Fruit fly (Drosophila melanogaster) whole organism, prepupa: ENCODE results near the gene C1GalTA.

Source experiments
- Blimp-1 ChIP-seq: fragments of 200-800 bp; sonication (Bioruptor generic); optimal IDR thresholded peaks from 3 replicates; lab custom pipeline; 2017; ENCODE audit warnings: missing biosample characterization, missing genetic modification characterization, mild to moderate bottlenecking, moderate library complexity, missing genetic modification reagents
- CG10669 ChIP-seq: fragments of 200-800 bp; sonication (Bioruptor generic); optimal IDR thresholded peaks from 3 replicates; lab custom pipeline; 2018; ENCODE audit warnings: missing biosample characterization, mild to moderate bottlenecking, missing genetic modification characterization, moderate library complexity
- CG11762 ChIP-seq: fragments of 200-800 bp; sonication (Bioruptor generic); optimal IDR thresholded peaks from 3 replicates; lab custom pipeline; 2016; ENCODE audit warnings: missing biosample characterization, missing genetic modification characterization; ENCODE audit not compliant: insufficient read depth
- CG3032 ChIP-seq: fragments of 200-800 bp; optimal IDR thresholded peaks from 2 replicates; lab custom pipeline; 2019; ENCODE audit warnings: missing biosample characterization, mild to moderate bottlenecking, missing genetic modification characterization, moderate library complexity
- CG6163 ChIP-seq: fragments of 200-800 bp; sonication (Bioruptor generic); IDR thresholded peaks from 3 replicates; pipeline ENCODE4 v1.3.6; 2022; ENCODE audit warnings: missing biosample characterization, missing genetic modification characterization
- CG8319 ChIP-seq: fragments of 200-800 bp; sonication (Bioruptor generic); optimal IDR thresholded peaks from 3 replicates; lab custom pipeline; 2016; ENCODE audit warnings: missing biosample characterization, missing genetic modification characterization
- CG8632 ChIP-seq: fragments of 200-800 bp; sonication (Bioruptor generic); optimal IDR thresholded peaks from 3 replicates; lab custom pipeline; 2016; ENCODE audit warnings: missing biosample characterization, missing genetic modification characterization
- Eip78C ChIP-seq: fragments of 200-800 bp; sonication (Bioruptor generic); peaks from one replicate; lab custom pipeline; 2016; ENCODE audit warnings: missing biosample characterization, missing genetic modification characterization
- Eip93F ChIP-seq: fragments of 200-800 bp; sonication (Bioruptor generic); optimal IDR thresholded peaks from 2 replicates; lab custom pipeline; 2016; ENCODE audit warnings: missing biosample characterization, mild to moderate bottlenecking, missing genetic modification characterization
- Gug ChIP-seq: fragments of 200-800 bp; sonication (Bioruptor generic); IDR thresholded peaks from 2 replicates; pipeline ENCODE4 v1.3.6; 2022; ENCODE audit warnings: missing biosample characterization, missing genetic modification characterization
- Hr39 ChIP-seq: fragments of 200-800 bp; sonication (Bioruptor generic); optimal IDR thresholded peaks from 2 replicates; lab custom pipeline; 2016; ENCODE audit warnings: missing biosample characterization, missing genetic modification characterization
- Hr4 ChIP-seq: fragments of 200-800 bp; sonication (Bioruptor generic); optimal IDR thresholded peaks from 3 replicates; lab custom pipeline; 2016; ENCODE audit warnings: missing biosample characterization, missing genetic modification characterization
- Smox ChIP-seq: fragments of 200-800 bp; sonication (Bioruptor generic); optimal IDR thresholded peaks from 3 replicates; lab custom pipeline; 2016; ENCODE audit warnings: missing biosample characterization, missing genetic modification characterization
- cyc ChIP-seq: fragments of 200-800 bp; sonication (Bioruptor generic); optimal IDR thresholded peaks from 3 replicates; lab custom pipeline; 2016; ENCODE audit warnings: missing biosample characterization, missing genetic modification characterization
- dac ChIP-seq: fragments of 200-800 bp; sonication (Bioruptor generic); optimal IDR thresholded peaks from 2 replicates; lab custom pipeline; 2017; ENCODE audit warnings: missing biosample characterization, mild to moderate bottlenecking, missing genetic modification characterization
- eg ChIP-seq: fragments of 200-800 bp; sonication (Bioruptor generic); IDR thresholded peaks from 3 replicates; pipeline ENCODE4 v1.3.6; 2022; ENCODE audit warnings: missing biosample characterization, missing genetic modification characterization
- fd59A ChIP-seq: fragments of 200-800 bp; sonication (Bioruptor generic); optimal IDR thresholded peaks from 2 replicates; lab custom pipeline; 2017; ENCODE audit warnings: missing biosample characterization, mild to moderate bottlenecking, missing genetic modification characterization, missing genetic modification reagents
- fkh ChIP-seq: fragments of 200-800 bp; sonication (Bioruptor generic); optimal IDR thresholded peaks from 3 replicates; lab custom pipeline; 2017; ENCODE audit warnings: missing biosample characterization, mild to moderate bottlenecking, missing genetic modification characterization, moderate library complexity
- net ChIP-seq: fragments of 200-800 bp; sonication (Bioruptor generic); optimal IDR thresholded peaks from 3 replicates; lab custom pipeline; 2016; ENCODE audit warnings: missing biosample characterization, missing genetic modification characterization
- pdm3 ChIP-seq: fragments of 200-800 bp; sonication (Bioruptor generic); optimal IDR thresholded peaks from 3 replicates; lab custom pipeline; 2016; ENCODE audit warnings: missing biosample characterization, missing genetic modification characterization
- ss ChIP-seq, 2 experiments: fragments of 200-800 bp; sonication (Bioruptor generic); optimal IDR thresholded peaks; 2 replicates in 1 of 2; 3 replicates in 1 of 2; lab custom pipeline; 2017 to 2018; ENCODE audit warnings: mild to moderate bottlenecking in 2 of 2, missing biosample characterization in 2 of 2, missing genetic modification characterization in 2 of 2, moderate library complexity in 1 of 2
- topi ChIP-seq: fragments of 200-800 bp; sonication (Bioruptor generic); optimal IDR thresholded peaks from 3 replicates; lab custom pipeline; 2016; ENCODE audit warnings: missing biosample characterization, missing genetic modification characterization
- vri ChIP-seq: fragments of 200-800 bp; sonication (Bioruptor generic); optimal IDR thresholded peaks from 3 replicates; lab custom pipeline; 2016; ENCODE audit warnings: missing biosample characterization, mild to moderate bottlenecking, missing genetic modification characterization

The C1GalTA gene

dm6 chr2L:8897954-8898713 is 52.9 kb downstream of the C1GalTA start (continued):
- peak; percentile 67 for TF ChIP-seq CG11762 (GFP tag; lab: Kevin White, UChicago)
- peak; percentile 47 for TF ChIP-seq Eip93F (GFP tag; lab: Kevin White, UChicago)
- TF ChIP-seq ss (GFP tag; optimal IDR thresholded peaks at IDR 0.05; lab: Kevin White, UChicago): peak; percentile 30 to 79
- TF ChIP-seq Gug (GFP tag; lab: Robert Waterston, UW): peak; percentile 38; the same call in 1 of the 2 replicates
- peak; percentile 74 for TF ChIP-seq CG10669
- peak; percentile 63 for TF ChIP-seq Hr39 (GFP tag; lab: Kevin White, UChicago)
- peak; percentile 64 for TF ChIP-seq pdm3 (GFP tag; lab: Kevin White, UChicago)
- TF ChIP-seq vri (GFP tag; lab: Kevin White, UChicago): peak; percentile 67
- peak; percentile 78 for TF ChIP-seq topi (GFP tag; lab: Kevin White, UChicago)
- peak; percentile 75 for TF ChIP-seq Smox (GFP tag; lab: Kevin White, UChicago)
- TF ChIP-seq cyc (GFP tag; lab: Kevin White, UChicago): peak; percentile 51
- TF ChIP-seq CG8632: peak; percentile 57
- TF ChIP-seq fd59A (GFP tag; lab: Kevin White, UChicago): peak; percentile 63
- TF ChIP-seq dac (GFP tag; lab: Kevin White, UChicago): peak; percentile 70
- no peak for TF ChIP-seq fkh
- peak; percentile 80 for TF ChIP-seq eg (GFP tag; lab: Robert Waterston, UW)
- peak; percentile 82 for TF ChIP-seq Hr4 (GFP tag; lab: Kevin White, UChicago)
- peak; percentile 77 for TF ChIP-seq net (GFP tag; lab: Kevin White, UChicago)
- TF ChIP-seq CG8319 (GFP tag; lab: Kevin White, UChicago): no peak
- TF ChIP-seq CG3032: peak; percentile 82
- TF ChIP-seq Blimp-1 (GFP tag; lab: Kevin White, UChicago): peak; percentile 15

- peak; percentile 12 for TF ChIP-seq Eip78C (GFP tag; lab: Kevin White, UChicago)
- TF ChIP-seq eg (GFP tag; lab: Robert Waterston, UW): 0 out of 3 replicates have a peak, but pooled peaks have one; percentile 20
- TF ChIP-seq CG10669: no peak
- TF ChIP-seq CG6163: peak; percentile 43; the same call in 1 of the 3 replicates
- peak; percentile 15 for TF ChIP-seq cyc (GFP tag; lab: Kevin White, UChicago)
These were observed 56.8 kb downstream of the C1GalTA start for dm6 chr2L:8894224-8894623.
